Worm (Caenorhabditis elegans) whole organism, late embryonic: ENCODE data around the gene srh-179.

Experiments
- ama-1 ChIP-seq: fragments of 150-350 bp; optimal IDR thresholded peaks from 2 replicates; lab custom pipeline; 2014
- ceh-48 ChIP-seq: sonication (generic microtip); optimal IDR thresholded peaks from 2 replicates; lab custom pipeline; 2016; ENCODE audit warnings: missing genetic modification characterization, inconsistent platforms, missing compliant biosample characterization
- ets-4 ChIP-seq: sonication (generic microtip); optimal IDR thresholded peaks from 2 replicates; lab custom pipeline; 2016; ENCODE audit warnings: missing genetic modification characterization, missing compliant biosample characterization
- lin-11 ChIP-seq: fragments of 200-800 bp; sonication (Bioruptor generic); optimal IDR thresholded peaks from 2 replicates; lab custom pipeline; 2018; ENCODE audit warnings: mild to moderate bottlenecking, missing genetic modification characterization, missing compliant biosample characterization
- madf-2 ChIP-seq: sonication (generic microtip); optimal IDR thresholded peaks from 2 replicates; lab custom pipeline; 2017; ENCODE audit warnings: missing genetic modification characterization, missing compliant biosample characterization
- pqm-1 ChIP-seq: sonication (generic microtip); optimal IDR thresholded peaks from 2 replicates; lab custom pipeline; 2016; ENCODE audit warnings: missing genetic modification characterization, missing compliant biosample characterization
- sox-4 ChIP-seq: sonication (generic microtip); optimal IDR thresholded peaks from 2 replicates; lab custom pipeline; 2017; ENCODE audit warnings: mild to moderate bottlenecking, missing genetic modification characterization, inconsistent platforms, missing compliant biosample characterization

DNA sequence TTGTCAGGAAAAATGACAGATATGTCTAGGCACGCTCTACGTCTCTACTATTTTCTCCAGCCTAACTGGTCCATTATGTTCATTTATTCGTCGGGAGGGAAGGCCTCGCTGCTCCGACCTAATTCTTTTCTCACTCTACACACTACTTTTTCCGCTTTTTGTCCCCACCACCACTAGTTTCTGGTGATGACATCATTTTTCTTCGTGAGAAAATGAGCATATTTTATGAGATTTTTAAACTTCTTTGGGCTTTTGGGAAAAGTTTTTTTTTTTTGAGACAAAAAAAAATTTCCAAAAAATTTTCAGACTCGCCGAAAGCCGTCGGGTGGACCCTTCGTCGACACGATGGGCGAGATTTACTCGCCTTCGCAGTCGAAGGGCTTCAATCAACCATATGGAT, 15.8 kb downstream of the srh-179 start, which contains the start of gene slo-1:
- TF ChIP-seq madf-2 (tag; lab: Kevin White, UChicago) (no peak), ceh-48 (tag; lab: Kevin White, UChicago) (no peak), ets-4 (tag; lab: Kevin White, UChicago) (no peak), lin-11 (no peak), ama-1 (lab: Kevin White, UChicago) (no peak), pqm-1 (tag; lab: Kevin White, UChicago) (no peak), sox-4 (no peak)
